Worm (Caenorhabditis elegans) whole organism, midembryonic: Measurements from ENCODE around the gene gpb-1.
A peak's percentile ranks its signal among the peaks of the same experiment; 100 is the strongest.

Experiments
- T22C8.4 ChIP-seq: fragments of 200-800 bp; sonication (Bioruptor generic); IDR thresholded peaks from 2 replicates; pipeline ENCODE4 v1.3.6; 2022; ENCODE audit warnings: missing genetic modification characterization, missing compliant biosample characterization
- cog-1 ChIP-seq: sonication (generic microtip); optimal IDR thresholded peaks from 2 replicates; lab custom pipeline; 2016; ENCODE audit warnings: missing genetic modification characterization, missing compliant biosample characterization
- flt-1 ChIP-seq: fragments of 200-800 bp; sonication (Bioruptor generic); IDR thresholded peaks from 2 replicates; pipeline ENCODE4 v1.3.6; 2022; ENCODE audit warnings: missing genetic modification characterization, missing compliant biosample characterization
- klf-2 ChIP-seq: fragments of 200-800 bp; sonication (Bioruptor generic); conservative IDR thresholded peaks from 2 replicates; pipeline ENCODE4 v1.3.6; 2022; ENCODE audit warnings: missing genetic modification reagents, missing genetic modification characterization, missing compliant biosample characterization
- med-1 ChIP-seq: sonication (generic microtip); optimal IDR thresholded peaks from 2 replicates; lab custom pipeline; 2017; ENCODE audit warnings: missing genetic modification characterization, mild to moderate bottlenecking, missing compliant biosample characterization, antibody characterized with exemption, missing genetic modification reagents; ENCODE audit not compliant: insufficient read depth
- ref-1 ChIP-seq: fragments of 200-800 bp; sonication (Bioruptor generic); conservative IDR thresholded peaks from 2 replicates; pipeline ENCODE4 v1.3.6; 2022; ENCODE audit warnings: missing genetic modification reagents, missing genetic modification characterization, missing compliant biosample characterization
- tab-1 ChIP-seq: fragments of 200-800 bp; sonication (Bioruptor generic); IDR thresholded peaks from 2 replicates; pipeline ENCODE4 v1.3.6; 2022; ENCODE audit warnings: missing genetic modification characterization, missing compliant biosample characterization
- ztf-23 ChIP-seq: fragments of 200-800 bp; sonication (Bioruptor generic); IDR thresholded peaks from 2 replicates; pipeline ENCODE4 v1.3.6; 2022; ENCODE audit warnings: missing genetic modification reagents, missing genetic modification characterization, missing compliant biosample characterization
- ztf-29 ChIP-seq: fragments of 200-800 bp; sonication (Bioruptor generic); IDR thresholded peaks from 2 replicates; pipeline ENCODE4 v1.3.6; 2022; ENCODE audit warnings: missing genetic modification reagents, missing genetic modification characterization, missing compliant biosample characterization

The gpb-1 gene

DNA sequence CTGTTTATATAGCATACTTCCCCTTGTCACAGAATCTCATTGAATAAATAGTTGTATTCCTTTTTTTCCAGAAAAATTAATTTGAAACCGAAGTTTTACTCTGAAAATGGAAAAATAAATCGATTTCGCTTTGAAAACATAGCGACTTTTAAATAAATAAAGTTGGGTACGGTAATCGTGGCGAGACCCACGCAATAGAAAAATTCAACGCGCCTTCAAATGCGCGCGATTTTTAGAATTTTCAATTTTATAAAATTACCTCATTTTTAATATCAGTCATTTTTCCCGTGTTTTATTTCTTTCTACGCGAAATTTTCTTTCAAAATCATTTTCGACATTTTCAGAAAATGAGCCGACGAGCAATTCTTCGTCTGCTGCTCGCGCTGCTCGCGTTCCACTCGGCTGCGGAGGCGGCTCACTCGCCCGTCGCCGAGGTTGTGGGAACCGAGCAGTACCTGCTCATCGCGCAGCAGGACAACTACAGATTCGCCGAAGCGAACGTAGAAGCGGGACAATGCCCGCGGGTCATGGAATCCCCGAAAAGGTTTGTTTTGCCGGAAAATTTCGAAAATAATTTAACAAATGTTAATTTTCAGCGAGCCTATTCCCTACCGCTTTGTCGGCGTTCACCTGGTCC is 21.8 kb downstream of the gpb-1 start, which contains the start of gene F13D12.5:
Gene F13D12.5, plus strand, starts transcription at position 345 of the 637 bp plus-strand sequence.
- TF ChIP-seq ztf-29 (GFP tag; lab: Robert Waterston, UW), result no peak
- no peak for TF ChIP-seq ref-1
- no peak for TF ChIP-seq med-1 (GFP tag; lab: Kevin White, UChicago)
- no peak for TF ChIP-seq T22C8.4 (GFP tag; lab: Robert Waterston, UW)
- no peak for TF ChIP-seq ztf-23 (GFP tag; lab: Robert Waterston, UW)
- TF ChIP-seq cog-1, result no peak
- TF ChIP-seq flt-1 (GFP tag; lab: Robert Waterston, UW), result no peak
- TF ChIP-seq tab-1, result no peak
- TF ChIP-seq klf-2 (GFP tag; lab: Robert Waterston, UW), result no peak

DNA sequence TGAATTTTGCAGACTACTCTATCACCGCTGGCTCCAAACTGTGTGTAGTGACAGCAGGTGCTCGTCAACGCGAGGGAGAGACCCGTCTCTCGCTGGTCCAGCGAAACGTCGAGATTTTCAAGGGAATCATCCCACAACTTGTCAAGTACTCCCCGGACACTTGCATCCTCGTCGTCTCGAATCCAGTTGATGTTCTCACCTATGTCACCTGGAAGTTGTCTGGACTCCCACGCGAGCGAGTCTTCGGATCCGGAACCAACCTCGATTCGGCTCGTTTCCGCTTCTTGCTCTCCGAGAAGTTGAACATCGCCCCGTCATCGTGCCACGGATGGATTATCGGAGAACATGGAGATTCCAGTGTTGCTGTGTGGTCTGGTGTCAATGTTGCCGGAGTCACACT is 22.8 kb downstream of the gpb-1 start:
- TF ChIP-seq tab-1 (no peak), flt-1 (GFP tag; lab: Robert Waterston, UW) (no peak), med-1 (GFP tag; lab: Kevin White, UChicago) (no peak), ref-1 (no peak), T22C8.4 (GFP tag; lab: Robert Waterston, UW) (no peak)

DNA sequence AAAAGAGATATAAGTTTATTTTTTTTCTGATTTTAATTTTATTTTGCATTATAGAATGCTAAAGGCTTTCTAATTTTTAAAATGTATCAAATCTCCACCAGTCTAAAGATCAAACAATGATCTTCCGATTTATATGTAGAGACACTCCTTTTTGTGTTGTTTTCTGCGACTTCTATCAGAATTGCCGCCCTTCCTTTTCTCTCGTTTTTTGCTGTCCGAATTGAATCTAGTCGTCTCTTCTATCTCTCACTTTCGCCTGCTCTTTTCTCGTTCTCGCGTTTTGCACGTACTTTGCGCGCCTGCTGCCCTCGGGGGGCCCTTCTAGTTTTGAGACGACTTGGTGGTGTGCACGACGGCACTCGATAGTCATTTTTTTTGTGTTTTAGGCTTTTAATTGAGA is 24.0 kb downstream of the gpb-1 start:
- TF ChIP-seq ztf-23 (GFP tag; lab: Robert Waterston, UW) (no peak), cog-1 (no peak), T22C8.4 (GFP tag; lab: Robert Waterston, UW) (no peak), flt-1 (GFP tag; lab: Robert Waterston, UW) (no peak), ref-1 (no peak), klf-2 (GFP tag; lab: Robert Waterston, UW) (no peak), ztf-29 (GFP tag; lab: Robert Waterston, UW) (no peak), med-1 (GFP tag; lab: Kevin White, UChicago) (no peak), tab-1 (no peak)

- TF ChIP-seq T22C8.4 (GFP tag; lab: Robert Waterston, UW), result no peak
- no peak for TF ChIP-seq tab-1
- TF ChIP-seq med-1 (GFP tag; lab: Kevin White, UChicago), result no peak
- TF ChIP-seq klf-2 (GFP tag; lab: Robert Waterston, UW), result no peak
- no peak for TF ChIP-seq cog-1
- TF ChIP-seq flt-1 (GFP tag; lab: Robert Waterston, UW), result no peak
- TF ChIP-seq ztf-29 (GFP tag; lab: Robert Waterston, UW), result no peak
- TF ChIP-seq ref-1, result no peak
- TF ChIP-seq ztf-23 (GFP tag; lab: Robert Waterston, UW), result no peak
These were observed 24.5 kb downstream of the gpb-1 start, which contains the start of gene ldh-1 for ce11 chrII:11723904-11724303. TSS of gene ldh-1 (plus strand) at chrII:11724204.

DNA sequence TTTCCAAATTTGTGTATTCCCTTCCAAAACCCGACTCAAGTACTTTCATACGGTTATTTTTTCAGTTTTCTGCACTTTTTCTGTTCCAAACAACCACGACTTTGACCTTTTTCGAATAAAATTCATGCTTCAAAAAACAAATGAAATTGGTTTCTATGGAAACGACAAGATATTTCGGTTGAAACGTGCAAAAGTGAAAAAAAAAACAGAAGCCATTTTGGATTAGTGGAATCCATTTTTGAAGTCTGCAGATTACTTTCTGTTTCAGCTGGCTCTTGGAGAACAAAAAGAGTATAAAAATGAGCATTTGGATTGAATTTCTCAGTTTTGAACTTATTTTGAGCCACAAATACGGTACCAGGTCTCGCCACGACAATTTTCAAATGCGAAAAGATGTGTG is 26.2 kb downstream of the gpb-1 start:
- TF ChIP-seq cog-1 (no peak), klf-2 (GFP tag; lab: Robert Waterston, UW) (no peak), tab-1 (no peak), flt-1 (GFP tag; lab: Robert Waterston, UW) (no peak), med-1 (GFP tag; lab: Kevin White, UChicago) (no peak)

- TF ChIP-seq klf-2 (GFP tag; lab: Robert Waterston, UW) (no peak), tab-1 (0 out of 2 replicates have a peak, but pooled peaks have one; percentile 24)
These were observed 26.8 kb downstream of the gpb-1 start for ce11 chrII:11721604-11722003.

ce11 chrII:11720819-11721218 is 27.6 kb downstream of the gpb-1 start:
- TF ChIP-seq T22C8.4 (GFP tag; lab: Robert Waterston, UW) (no peak), tab-1 (no peak), flt-1 (GFP tag; lab: Robert Waterston, UW) (no peak), cog-1 (no peak), ztf-29 (GFP tag; lab: Robert Waterston, UW) (no peak), klf-2 (GFP tag; lab: Robert Waterston, UW) (no peak)

- no peak for TF ChIP-seq ztf-23 (GFP tag; lab: Robert Waterston, UW)
- TF ChIP-seq tab-1, result no peak
- TF ChIP-seq med-1 (GFP tag; lab: Kevin White, UChicago), result no peak
- no peak for TF ChIP-seq klf-2 (GFP tag; lab: Robert Waterston, UW)
- no peak for TF ChIP-seq cog-1
- no peak for TF ChIP-seq flt-1 (GFP tag; lab: Robert Waterston, UW)
- TF ChIP-seq ref-1, result no peak
- no peak for TF ChIP-seq T22C8.4 (GFP tag; lab: Robert Waterston, UW)
- no peak for TF ChIP-seq ztf-29 (GFP tag; lab: Robert Waterston, UW)
These were observed 28.3 kb downstream of the gpb-1 start, which contains the start of gene F13D12.3 for ce11 chrII:11720102-11720501. TSS of gene F13D12.3 (plus strand) at chrII:11720402.

ce11 chrII:11719533-11719932 is 28.9 kb downstream of the gpb-1 start:
- no peak for TF ChIP-seq ref-1
- no peak for TF ChIP-seq T22C8.4 (GFP tag; lab: Robert Waterston, UW)
- no peak for TF ChIP-seq cog-1
- no peak for TF ChIP-seq ztf-23 (GFP tag; lab: Robert Waterston, UW)
- TF ChIP-seq ztf-29 (GFP tag; lab: Robert Waterston, UW), result no peak
- no peak for TF ChIP-seq klf-2 (GFP tag; lab: Robert Waterston, UW)
- no peak for TF ChIP-seq med-1 (GFP tag; lab: Kevin White, UChicago)
- no peak for TF ChIP-seq flt-1 (GFP tag; lab: Robert Waterston, UW)
- TF ChIP-seq tab-1, result no peak

DNA sequence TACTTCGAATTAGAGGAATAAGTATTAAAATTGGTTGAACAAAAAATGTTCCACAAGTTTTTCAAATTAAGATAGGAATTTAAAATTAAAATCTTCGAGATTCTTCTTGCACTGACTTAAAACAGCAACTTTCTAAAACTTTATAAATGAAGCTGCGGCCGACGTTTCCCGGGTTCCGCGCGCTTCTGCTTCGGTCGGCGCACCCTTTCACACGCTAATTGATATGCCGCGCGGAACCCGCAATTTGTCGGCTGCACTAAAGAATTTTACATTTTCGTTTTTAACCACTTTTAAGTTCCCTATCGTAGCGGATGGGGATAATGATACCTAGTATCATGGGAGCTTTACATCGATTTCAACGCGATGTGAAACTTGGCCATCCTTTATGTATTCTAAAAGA is 33.7 kb downstream of the gpb-1 start:
- TF ChIP-seq tab-1 (no peak), ztf-29 (GFP tag; lab: Robert Waterston, UW) (no peak), ztf-23 (GFP tag; lab: Robert Waterston, UW) (no peak), ref-1 (no peak), klf-2 (GFP tag; lab: Robert Waterston, UW) (no peak), flt-1 (GFP tag; lab: Robert Waterston, UW) (no peak), cog-1 (no peak), med-1 (GFP tag; lab: Kevin White, UChicago) (no peak), T22C8.4 (GFP tag; lab: Robert Waterston, UW) (no peak)
